Fruit fly (Drosophila melanogaster): Measurements from ENCODE around the gene CG42846.

DNA sequence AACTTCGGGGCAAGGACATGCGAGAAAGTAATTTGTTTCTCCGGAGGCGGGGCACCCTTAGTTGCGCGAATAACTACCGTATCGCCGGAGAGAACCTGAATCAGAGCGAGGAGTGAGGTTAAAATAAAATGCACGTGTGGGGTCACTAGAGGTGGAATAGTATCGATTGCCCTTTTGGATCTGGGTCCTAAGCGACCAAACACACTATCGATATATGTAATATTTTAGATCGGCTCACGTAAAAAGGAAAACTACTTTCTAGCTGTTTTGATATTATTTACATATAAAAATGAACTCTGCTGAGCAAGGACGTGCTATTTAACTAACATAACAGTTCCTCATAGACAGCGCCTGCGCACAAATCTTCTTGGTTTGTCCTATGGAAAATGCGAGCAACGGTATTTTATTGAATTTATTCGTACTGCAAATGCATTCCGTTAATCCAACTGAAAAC lies 31.3 kb upstream of the CG42846 start:
- TF ChIP-seq Sin3A (optimal IDR thresholded peaks at IDR 0.05) (no peak), Myc (optimal IDR thresholded peaks at IDR 0.05) (no peak), psq (optimal IDR thresholded peaks at IDR 0.05) (no peak), h (optimal IDR thresholded peaks at IDR 0.05) (no peak), ttk (optimal IDR thresholded peaks at IDR 0.05) (no peak)

All from Kc167 (cell line).